Worm (Caenorhabditis elegans): ENCODE measurements around the gene gck-2.

gck-2 gene

ce11 chrV:6817184-6817583 is 24.7 kb upstream of the gck-2 start, which contains the start of gene dmsr-14:
TSS of gene dmsr-14 (minus strand) at chrV:6817284.
- TF ChIP-seq ZK546.5 (tag; optimal IDR thresholded peaks at IDR 0.05): no peak
- TF ChIP-seq egl-43 (GFP tag; IDR thresholded peaks at IDR 0.05): no peak
- no peak for TF ChIP-seq cey-2 (tag; optimal IDR thresholded peaks at IDR 0.05; ENCODE audit: borderline replicate concordance, insufficient read depth)
- TF ChIP-seq nhr-25 (tag; optimal IDR thresholded peaks at IDR 0.05; ENCODE audit: borderline replicate concordance, insufficient read depth): no peak
- no peak for TF ChIP-seq tra-1 (GFP tag; IDR thresholded peaks at IDR 0.05)
- TF ChIP-seq lin-39 (tag; optimal IDR thresholded peaks at IDR 0.05): no peak
- no peak for TF ChIP-seq F26F4.8 (GFP tag; conservative IDR thresholded peaks at IDR 0.05)
- TF ChIP-seq sdz-12 (GFP tag; optimal IDR thresholded peaks at IDR 0.05): no peak
- no peak for TF ChIP-seq ceh-44 (GFP tag; IDR thresholded peaks at IDR 0.05)
- no peak for TF ChIP-seq ceh-28 (tag; optimal IDR thresholded peaks at IDR 0.05)
- TF ChIP-seq daf-19 (GFP tag; conservative IDR thresholded peaks at IDR 0.05): no peak
- TF ChIP-seq hmg-1.1 (GFP tag; IDR thresholded peaks at IDR 0.05): no peak
- no peak for TF ChIP-seq lin-38 (GFP tag; IDR thresholded peaks at IDR 0.05)

DNA sequence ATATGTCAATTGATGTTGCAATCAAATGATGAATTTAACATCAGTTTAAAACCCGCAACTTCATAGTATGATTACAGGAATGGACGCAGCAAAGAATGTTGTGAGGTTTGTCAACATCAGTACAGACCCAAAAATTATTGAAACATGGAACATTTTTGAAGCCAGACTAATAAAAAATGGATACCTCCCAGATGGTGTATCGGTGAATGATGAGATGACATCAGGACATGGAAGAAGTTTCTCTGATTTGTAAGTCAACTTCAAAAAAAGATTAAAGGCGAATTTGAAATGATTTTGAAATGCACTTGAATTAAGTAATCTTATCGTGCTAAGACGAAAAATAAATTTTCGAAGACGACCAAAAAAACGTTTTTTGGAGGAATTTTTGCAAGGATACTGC is 21.4 kb upstream of the gck-2 start:
- TF ChIP-seq madf-5 (GFP tag; IDR thresholded peaks at IDR 0.05): no peak
- peak; percentile 65 for TF ChIP-seq aha-1 (tag)
- peak in 1 of 2 experiments; percentile 37 for TF ChIP-seq unc-62 (GFP tag; optimal IDR thresholded peaks at IDR 0.05 in 1 of 2)
- TF ChIP-seq unc-62 (tag; optimal IDR thresholded peaks at IDR 0.05): no peak
- TF ChIP-seq nhr-77 (tag; optimal IDR thresholded peaks at IDR 0.05): no peak
- no peak for TF ChIP-seq ztf-7 (tag; optimal IDR thresholded peaks at IDR 0.05)

ce11 chrV:6811863-6812262 is 19.4 kb upstream of the gck-2 start:
- TF ChIP-seq ceh-20 (GFP tag; IDR thresholded peaks at IDR 0.05): no peak
- no peak for TF ChIP-seq nhr-41 (GFP tag; IDR thresholded peaks at IDR 0.05)
- no peak for TF ChIP-seq saeg-2 (GFP tag; IDR thresholded peaks at IDR 0.05)
- no peak for TF ChIP-seq aha-1 (tag)
- TF ChIP-seq T20F7.1 (GFP tag; optimal IDR thresholded peaks at IDR 0.05): no peak
- no peak for TF ChIP-seq ztf-11 (tag; optimal IDR thresholded peaks at IDR 0.05)
- no peak for TF ChIP-seq daf-19 (GFP tag; conservative IDR thresholded peaks at IDR 0.05)
- TF ChIP-seq nhr-237 (tag; optimal IDR thresholded peaks at IDR 0.05): no peak
- peak; percentile 61 for TF ChIP-seq nhr-28 (tag; optimal IDR thresholded peaks at IDR 0.05)
- peak; percentile 89 for TF ChIP-seq pqm-1 (tag; optimal IDR thresholded peaks at IDR 0.05)
- TF ChIP-seq daf-16 (GFP tag; optimal IDR thresholded peaks at IDR 0.05): no peak
- peak; percentile 8 for TF ChIP-seq daf-16 (tag; optimal IDR thresholded peaks at IDR 0.05)
- TF ChIP-seq unc-62 (GFP tag; optimal IDR thresholded peaks at IDR 0.05 in 1 of 2): peak in 1 of 2 experiments; percentile 40
- no peak for TF ChIP-seq unc-62 (tag; optimal IDR thresholded peaks at IDR 0.05)
- peak; percentile 83 for TF ChIP-seq dmd-6 (GFP tag; IDR thresholded peaks at IDR 0.05)
- no peak for TF ChIP-seq madf-9 (GFP tag; conservative IDR thresholded peaks at IDR 0.05)
- no peak for TF ChIP-seq Y75B8A.6 (GFP tag; IDR thresholded peaks at IDR 0.05)
- no peak for TF ChIP-seq D1046.2 (GFP tag; IDR thresholded peaks at IDR 0.05)

DNA sequence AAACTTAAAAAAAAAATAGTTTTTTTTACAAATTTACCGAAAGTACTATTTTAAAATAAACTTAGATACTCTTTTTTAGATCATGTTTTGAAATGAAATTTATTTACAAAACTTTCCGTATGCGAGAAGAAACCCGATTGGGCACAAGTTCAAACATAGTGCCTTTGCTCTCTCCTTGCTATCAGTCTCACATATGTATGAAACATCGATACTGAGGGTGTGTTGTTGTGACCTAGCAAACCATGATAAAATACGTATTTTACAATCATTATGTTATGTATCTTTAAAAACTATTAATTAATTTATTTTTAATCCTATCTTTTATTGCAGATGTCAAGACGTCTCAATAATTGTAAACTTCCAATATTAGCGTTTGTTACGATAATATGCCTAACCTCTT is 17.6 kb upstream of the gck-2 start:
- peak; percentile 71 for TF ChIP-seq pqm-1 (tag; optimal IDR thresholded peaks at IDR 0.05)
- no peak for TF ChIP-seq daf-16 (GFP tag; optimal IDR thresholded peaks at IDR 0.05)
- peak; percentile 64 for TF ChIP-seq daf-16 (tag; optimal IDR thresholded peaks at IDR 0.05)
- TF ChIP-seq nhr-28 (tag; optimal IDR thresholded peaks at IDR 0.05): peak; percentile 73
- TF ChIP-seq rbr-2 (tag; optimal IDR thresholded peaks at IDR 0.05): no peak

DNA sequence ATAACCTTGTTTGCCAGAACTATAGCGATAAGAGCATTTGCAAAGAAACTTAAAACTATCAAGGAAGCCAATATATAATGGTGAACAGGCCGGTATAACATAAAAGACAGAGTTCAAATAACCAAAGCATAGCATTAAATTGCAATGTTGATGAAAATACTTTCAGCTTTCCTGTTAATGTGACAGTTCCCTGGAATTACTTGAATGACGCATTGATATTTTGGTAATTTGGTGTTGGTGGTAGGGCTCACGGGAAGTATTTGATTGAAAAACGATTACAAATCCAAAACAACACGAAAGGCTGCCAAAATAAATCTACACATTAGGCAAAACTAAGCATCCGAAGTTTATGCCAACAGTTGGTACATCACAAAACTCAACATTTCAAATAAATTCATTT is 16.5 kb upstream of the gck-2 start, which contains the start of gene dmsr-16:
Gene dmsr-16, minus strand, starts transcription at position 101 of the 400 bp plus-strand sequence.
- TF ChIP-seq unc-62 (GFP tag; optimal IDR thresholded peaks at IDR 0.05 in 1 of 2): peak in 1 of 2 experiments; percentile 34
- TF ChIP-seq unc-62 (tag; optimal IDR thresholded peaks at IDR 0.05): no peak
- no peak for TF ChIP-seq unc-130 (GFP tag; optimal IDR thresholded peaks at IDR 0.05)
- TF ChIP-seq set-16 (GFP tag; IDR thresholded peaks at IDR 0.05): no peak
- TF ChIP-seq nhr-237 (tag; optimal IDR thresholded peaks at IDR 0.05): no peak
- no peak for TF ChIP-seq nhr-76 (tag; optimal IDR thresholded peaks at IDR 0.05)
- TF ChIP-seq lin-39 (tag; optimal IDR thresholded peaks at IDR 0.05): no peak
- TF ChIP-seq jun-1 (tag; optimal IDR thresholded peaks at IDR 0.05): no peak
- TF ChIP-seq nhr-6 (tag; optimal IDR thresholded peaks at IDR 0.05): no peak
